Fruit fly (Drosophila melanogaster) whole organism, embryonic: ENCODE results near the gene CG14352.

Source experiments
- ATbp ChIP-seq: fragments of 200-800 bp; sonication (Bioruptor generic); optimal IDR thresholded peaks from 2 replicates; lab custom pipeline; 2017; ENCODE audit warnings: missing biosample characterization, mild to moderate bottlenecking, missing genetic modification characterization, missing genetic modification reagents
- Atf-2 ChIP-seq: fragments of 200-800 bp; sonication (Bioruptor generic); optimal IDR thresholded peaks from 2 replicates; lab custom pipeline; 2016; ENCODE audit warnings: missing biosample characterization, missing genetic modification characterization
- Atf6 ChIP-seq: fragments of 200-800 bp; sonication (Bioruptor generic); IDR thresholded peaks from 2 replicates; pipeline ENCODE4 v1.3.6; 2022; ENCODE audit warnings: missing biosample characterization, missing genetic modification characterization
- Bteb2 ChIP-seq: fragments of 200-800 bp; sonication (Bioruptor generic); optimal IDR thresholded peaks from 2 replicates; lab custom pipeline; 2016; ENCODE audit warnings: missing biosample characterization, missing genetic modification characterization
- CG11560 ChIP-seq: fragments of 200-800 bp; sonication (Bioruptor generic); IDR thresholded peaks from 3 replicates; pipeline ENCODE4 v1.3.6; 2022; ENCODE audit warnings: missing biosample characterization, missing genetic modification characterization
- CG12236 ChIP-seq: fragments of 200-800 bp; sonication (Bioruptor generic); optimal IDR thresholded peaks from 2 replicates; lab custom pipeline; 2016; ENCODE audit warnings: missing biosample characterization, missing genetic modification characterization
- CG12769 ChIP-seq: fragments of 200-800 bp; sonication (Bioruptor generic); optimal IDR thresholded peaks from 2 replicates; lab custom pipeline; 2019; ENCODE audit warnings: missing biosample characterization, mild to moderate bottlenecking, missing genetic modification characterization, moderate library complexity
- CG14014 ChIP-seq: fragments of 200-800 bp; sonication (Bioruptor generic); IDR thresholded peaks from 2 replicates; pipeline ENCODE4 v1.3.6; 2022; ENCODE audit warnings: missing biosample characterization, missing genetic modification characterization
- CG15269 ChIP-seq: fragments of 200-800 bp; sonication (Bioruptor generic); optimal IDR thresholded peaks from 2 replicates; lab custom pipeline; 2018; ENCODE audit warnings: missing biosample characterization, mild to moderate bottlenecking, missing genetic modification characterization, moderate library complexity
- CG17186 ChIP-seq: fragments of 200-800 bp; sonication (Bioruptor generic); optimal IDR thresholded peaks from 3 replicates; lab custom pipeline; 2017; ENCODE audit warnings: missing biosample characterization, missing genetic modification reagents, missing genetic modification characterization
- CG17829 ChIP-seq: fragments of 200-800 bp; optimal IDR thresholded peaks from 2 replicates; lab custom pipeline; 2019; ENCODE audit warnings: missing biosample characterization, mild to moderate bottlenecking, missing genetic modification characterization, moderate library complexity
- CG18011 ChIP-seq: fragments of 200-800 bp; sonication (Bioruptor generic); optimal IDR thresholded peaks from 2 replicates; lab custom pipeline; 2017; ENCODE audit warnings: missing biosample characterization, missing genetic modification characterization, mild to moderate bottlenecking, moderate library complexity, missing genotype
- CG18764 ChIP-seq: fragments of 200-800 bp; sonication (Bioruptor generic); optimal IDR thresholded peaks from 3 replicates; lab custom pipeline; 2016; ENCODE audit warnings: missing biosample characterization, missing genetic modification characterization
- CG2120 ChIP-seq: fragments of 200-800 bp; sonication (Bioruptor generic); optimal IDR thresholded peaks from 3 replicates; lab custom pipeline; 2016; ENCODE audit warnings: missing biosample characterization, missing genetic modification characterization
- CG2199 ChIP-seq: fragments of 200-800 bp; sonication (Bioruptor generic); IDR thresholded peaks from 3 replicates; pipeline ENCODE4 v1.3.6; 2022; ENCODE audit warnings: missing biosample characterization, missing genetic modification characterization
- CG33557 ChIP-seq: fragments of 200-800 bp; sonication (Bioruptor generic); optimal IDR thresholded peaks from 2 replicates; lab custom pipeline; 2019; ENCODE audit warnings: missing biosample characterization, mild to moderate bottlenecking, missing genetic modification characterization, moderate library complexity
- CG4730 ChIP-seq: fragments of 200-800 bp; sonication (Bioruptor generic); IDR thresholded peaks from 2 replicates; pipeline ENCODE4 v1.3.6; 2022; ENCODE audit warnings: missing biosample characterization, missing genetic modification characterization
- CG5953 ChIP-seq: fragments of 200-800 bp; sonication (Bioruptor generic); IDR thresholded peaks from 2 replicates; pipeline ENCODE4 v1.3.6; 2022; ENCODE audit warnings: missing biosample characterization, missing genetic modification characterization
- CG6765 ChIP-seq: fragments of 200-800 bp; sonication (Bioruptor generic); optimal IDR thresholded peaks from 3 replicates; lab custom pipeline; 2017; ENCODE audit warnings: missing biosample characterization, mild to moderate bottlenecking, missing genetic modification characterization
- Ets97D ChIP-seq: fragments of 200-800 bp; sonication (Bioruptor generic); optimal IDR thresholded peaks from 3 replicates; lab custom pipeline; 2016; ENCODE audit warnings: missing biosample characterization, missing genetic modification characterization
- Gsc ChIP-seq: fragments of 200-800 bp; sonication (Bioruptor generic); IDR thresholded peaks from 2 replicates; pipeline ENCODE4 v1.3.6; 2022; ENCODE audit warnings: missing biosample characterization, missing genetic modification characterization
- H2.0 ChIP-seq: fragments of 200-800 bp; sonication (Bioruptor generic); IDR thresholded peaks from 2 replicates; pipeline ENCODE4 v1.3.6; 2022; ENCODE audit warnings: missing biosample characterization, missing genetic modification characterization
- HHEX ChIP-seq: fragments of 200-800 bp; sonication (Bioruptor generic); optimal IDR thresholded peaks from 3 replicates; lab custom pipeline; 2017; ENCODE audit warnings: missing biosample characterization, mild to moderate bottlenecking, missing genetic modification characterization, missing genetic modification reagents
- Hmr ChIP-seq: fragments of 200-800 bp; sonication (Bioruptor generic); optimal IDR thresholded peaks from 3 replicates; lab custom pipeline; 2017; ENCODE audit warnings: mild to moderate bottlenecking, missing biosample characterization, missing genetic modification reagents, missing genetic modification characterization
- MESR4 ChIP-seq: fragments of 200-800 bp; sonication (Bioruptor generic); optimal IDR thresholded peaks from 2 replicates; lab custom pipeline; 2018; ENCODE audit warnings: missing biosample characterization, mild to moderate bottlenecking, missing genetic modification characterization, moderate library complexity
- MTF-1 ChIP-seq: fragments of 200-800 bp; sonication (Bioruptor generic); optimal IDR thresholded peaks from 2 replicates; lab custom pipeline; 2018; ENCODE audit warnings: missing biosample characterization, mild to moderate bottlenecking, missing genetic modification characterization, borderline replicate concordance
- Mad ChIP-seq: fragments of 200-800 bp; sonication (Bioruptor generic); optimal IDR thresholded peaks from 2 replicates; lab custom pipeline; 2016; ENCODE audit warnings: missing biosample characterization, missing genetic modification characterization
- Meics ChIP-seq: fragments of 200-800 bp; sonication (Bioruptor generic); optimal IDR thresholded peaks from 2 replicates; lab custom pipeline; 2017; ENCODE audit warnings: missing biosample characterization, mild to moderate bottlenecking, missing genetic modification characterization
- Mrtf ChIP-seq: fragments of 200-800 bp; sonication (Bioruptor generic); IDR thresholded peaks from 3 replicates; pipeline ENCODE4 v1.3.6; 2022; ENCODE audit warnings: missing biosample characterization, missing genetic modification characterization
- Nf-YB ChIP-seq: fragments of 200-800 bp; sonication (Bioruptor generic); optimal IDR thresholded peaks from 3 replicates; lab custom pipeline; 2019; ENCODE audit warnings: missing biosample characterization, mild to moderate bottlenecking, missing genetic modification characterization, moderate library complexity
- Nf-YC ChIP-seq: fragments of 200-800 bp; optimal IDR thresholded peaks from 3 replicates; lab custom pipeline; 2019; ENCODE audit warnings: missing biosample characterization, mild to moderate bottlenecking, missing genetic modification characterization, moderate library complexity
- Oli ChIP-seq: fragments of 200-800 bp; sonication (Bioruptor generic); optimal IDR thresholded peaks from 2 replicates; lab custom pipeline; 2018; ENCODE audit warnings: missing biosample characterization, mild to moderate bottlenecking, missing genetic modification characterization, moderate library complexity
- Rfx ChIP-seq: fragments of 200-800 bp; sonication (Bioruptor generic); IDR thresholded peaks from 2 replicates; pipeline ENCODE4 v1.3.6; 2022; ENCODE audit warnings: missing biosample characterization, missing genetic modification characterization
- ab ChIP-seq: fragments of 200-800 bp; sonication (Bioruptor generic); optimal IDR thresholded peaks from 2 replicates; lab custom pipeline; 2016; ENCODE audit warnings: missing biosample characterization, missing genetic modification characterization
- bigmax ChIP-seq: fragments of 200-800 bp; sonication (Bioruptor generic); optimal IDR thresholded peaks from 2 replicates; lab custom pipeline; 2018; ENCODE audit warnings: missing biosample characterization, mild to moderate bottlenecking, missing genetic modification characterization
- btn ChIP-seq: fragments of 200-800 bp; sonication (Bioruptor generic); optimal IDR thresholded peaks from 2 replicates; lab custom pipeline; 2016; ENCODE audit warnings: missing biosample characterization, missing genetic modification characterization
- cwo ChIP-seq: fragments of 200-800 bp; sonication (Bioruptor generic); optimal IDR thresholded peaks from 3 replicates; lab custom pipeline; 2017; ENCODE audit warnings: missing biosample characterization, missing genetic modification characterization, mild to moderate bottlenecking, moderate library complexity, missing genetic modification reagents
- en ChIP-seq: fragments of 200-800 bp; sonication (Bioruptor generic); optimal IDR thresholded peaks from 2 replicates; lab custom pipeline; 2016; ENCODE audit warnings: missing biosample characterization, missing genetic modification characterization
- fd3F ChIP-seq: fragments of 200-800 bp; sonication (Bioruptor generic); optimal IDR thresholded peaks from 2 replicates; lab custom pipeline; 2018; ENCODE audit warnings: missing biosample characterization, mild to moderate bottlenecking, missing genetic modification characterization, moderate library complexity
- fd96Cb ChIP-seq: fragments of 200-800 bp; sonication (Bioruptor generic); optimal IDR thresholded peaks from 2 replicates; lab custom pipeline; 2018; ENCODE audit warnings: missing biosample characterization, mild to moderate bottlenecking, missing genetic modification characterization, moderate library complexity
- grn ChIP-seq: fragments of 200-800 bp; sonication (Bioruptor generic); optimal IDR thresholded peaks from 3 replicates; lab custom pipeline; 2017; ENCODE audit warnings: missing biosample characterization, missing genetic modification characterization
- kah ChIP-seq: fragments of 200-800 bp; sonication (Bioruptor generic); optimal IDR thresholded peaks from 2 replicates; lab custom pipeline; 2018; ENCODE audit warnings: missing biosample characterization, mild to moderate bottlenecking, missing genetic modification characterization
- otp ChIP-seq: fragments of 200-800 bp; sonication (Bioruptor generic); IDR thresholded peaks from 3 replicates; pipeline ENCODE4, ENCODE4 v1.3.6; 2022; ENCODE audit warnings: missing biosample characterization, missing genetic modification characterization
- psq ChIP-seq: fragments of 200-800 bp; sonication (Bioruptor generic); optimal IDR thresholded peaks from 2 replicates; lab custom pipeline; 2017; ENCODE audit warnings: missing biosample characterization, missing genetic modification characterization
- repo ChIP-seq: fragments of 200-800 bp; sonication (Bioruptor generic); optimal IDR thresholded peaks from 2 replicates; lab custom pipeline; 2016; ENCODE audit warnings: missing biosample characterization, missing genetic modification characterization
- schlank ChIP-seq: fragments of 200-800 bp; sonication (Bioruptor generic); optimal IDR thresholded peaks from 2 replicates; lab custom pipeline; 2018; ENCODE audit warnings: missing biosample characterization, mild to moderate bottlenecking, missing genetic modification characterization
- sens-2 ChIP-seq: fragments of 200-800 bp; sonication (Bioruptor generic); IDR thresholded peaks from 2 replicates; pipeline ENCODE4 v1.3.6; 2022; ENCODE audit warnings: missing biosample characterization, missing genetic modification characterization
- sna ChIP-seq: fragments of 200-800 bp; sonication (Bioruptor generic); IDR thresholded peaks from 2 replicates; pipeline ENCODE4 v1.3.6; 2022; ENCODE audit warnings: missing biosample characterization, missing genetic modification characterization; ENCODE audit not compliant: partially characterized antibody
- sug ChIP-seq: fragments of 200-800 bp; optimal IDR thresholded peaks from 2 replicates; lab custom pipeline; 2019; ENCODE audit warnings: missing biosample characterization, mild to moderate bottlenecking, missing genetic modification characterization, moderate library complexity
- vvl ChIP-seq: fragments of 200-800 bp; sonication (Bioruptor generic); IDR thresholded peaks from 2 replicates; pipeline ENCODE4 v1.3.6; 2022; ENCODE audit warnings: missing biosample characterization, missing genetic modification characterization

The CG14352 gene

DNA sequence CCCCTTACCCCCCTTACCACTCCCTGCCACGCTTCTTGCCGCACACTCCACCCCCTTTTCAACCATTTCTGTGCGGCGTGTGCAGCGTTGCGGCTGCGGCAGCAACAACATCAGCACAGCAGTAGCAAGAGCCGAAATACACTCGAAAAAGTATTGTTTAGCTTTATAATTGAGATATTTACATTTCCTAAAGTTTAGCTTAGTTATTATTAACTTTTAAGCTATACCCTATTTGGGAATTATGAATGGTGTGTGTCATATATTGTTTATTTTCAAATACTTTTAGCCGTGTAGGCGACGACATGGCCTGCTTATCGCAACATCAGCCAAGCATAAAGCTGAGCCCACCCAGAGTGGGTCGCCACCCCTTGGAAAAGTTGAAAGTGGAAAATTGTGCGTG lies 4.5 kb downstream of the CG14352 start (continued):
- TF ChIP-seq HHEX (GFP tag; lab: Kevin White, UChicago) (peak; percentile 67), schlank (tag; lab: Kevin White, UChicago) (no peak), CG5953 (GFP tag; lab: Robert Waterston, UW) (no peak; the same call in 1 of the 2 replicates), CG33557 (GFP tag; lab: Kevin White, UChicago) (no peak), CG14014 (GFP tag; lab: Robert Waterston, UW) (peak; percentile 62), btn (GFP tag; lab: Kevin White, UChicago) (peak; percentile 53), Gsc (GFP tag; lab: Robert Waterston, UW) (0 out of 2 replicates have a peak, but pooled peaks have one; percentile 18), fd3F (GFP tag; lab: Kevin White, UChicago) (no peak), CG12769 (tag; lab: Kevin White, UChicago) (peak; percentile 86), psq (GFP tag; lab: Kevin White, UChicago) (no peak), otp (GFP tag; lab: Robert Waterston, UW) (peak; percentile 39; the same call in 1 of the 3 replicates), Mad (GFP tag; lab: Kevin White, UChicago) (peak; percentile 3), H2.0 (GFP tag; lab: Robert Waterston, UW) (peak; percentile 52; the same call in 1 of the 2 replicates), CG6765 (GFP tag; lab: Kevin White, UChicago) (peak; percentile 18), Oli (tag; lab: Kevin White, UChicago) (peak; percentile 67), CG2120 (GFP tag; lab: Kevin White, UChicago) (peak; percentile 72), Hmr (GFP tag; lab: Kevin White, UChicago) (peak; percentile 76), sens-2 (GFP tag; lab: Robert Waterston, UW) (0 out of 2 replicates have a peak, but pooled peaks have one; percentile 37), Rfx (GFP tag; lab: Robert Waterston, UW) (peak; percentile 73), cwo (GFP tag; lab: Kevin White, UChicago) (peak; percentile 71), ATbp (GFP tag; lab: Kevin White, UChicago) (peak; percentile 76), Mrtf (GFP tag; lab: Robert Waterston, UW) (peak; percentile 60; the same call in 1 of the 3 replicates), Atf6 (peak; percentile 63), grn (GFP tag; lab: Kevin White, UChicago) (peak; percentile 72), ab (no peak), CG18764 (GFP tag; lab: Kevin White, UChicago) (peak; percentile 31), Meics (peak; percentile 70), Atf-2 (GFP tag; lab: Kevin White, UChicago) (peak; percentile 15), sug (tag; lab: Kevin White, UChicago) (no peak), Nf-YC (no peak), CG18011 (GFP tag; lab: Kevin White, UChicago) (no peak), repo (GFP tag; lab: Kevin White, UChicago) (peak; percentile 30), CG2199 (GFP tag; lab: Robert Waterston, UW) (0 out of 3 replicates have a peak, but pooled peaks have one; percentile 24), Nf-YB (GFP tag; lab: Kevin White, UChicago) (peak; percentile 31), CG15269 (tag; lab: Kevin White, UChicago) (peak; percentile 60), bigmax (GFP tag; lab: Kevin White, UChicago) (no peak), CG12236 (GFP tag; lab: Kevin White, UChicago) (no peak), MESR4 (GFP tag; lab: Kevin White, UChicago) (no peak), vvl (GFP tag; lab: Robert Waterston, UW) (peak; percentile 82), MTF-1 (no peak), CG4730 (GFP tag; lab: Robert Waterston, UW) (peak; percentile 49), sna (GFP tag; lab: Robert Waterston, UW) (no peak), fd96Cb (tag; lab: Kevin White, UChicago) (peak; percentile 63), en (GFP tag; lab: Kevin White, UChicago) (peak; percentile 17), CG11560 (tag; lab: Robert Waterston, UW) (0 out of 3 replicates have a peak, but pooled peaks have one; percentile 28), CG17186 (GFP tag; lab: Kevin White, UChicago) (no peak), CG17829 (tag; lab: Kevin White, UChicago) (peak; percentile 52), kah (GFP tag; lab: Kevin White, UChicago) (no peak), Bteb2 (GFP tag; lab: Kevin White, UChicago) (peak; percentile 9), Ets97D (GFP tag; lab: Kevin White, UChicago) (peak; percentile 2)
